Worm (Caenorhabditis elegans) whole organism, L1 larva: ENCODE data around the gene unc-129.

ENCODE experiments used
- nhr-90 ChIP-seq: sonication (generic microtip); optimal IDR thresholded peaks from 2 replicates; lab custom pipeline; 2016; ENCODE audit warnings: mild to moderate bottlenecking, missing genetic modification characterization, missing compliant biosample characterization; ENCODE audit not compliant: poor library complexity
- pag-3 ChIP-seq: sonication (generic microtip); optimal IDR thresholded peaks from 2 replicates; lab custom pipeline; 2017; ENCODE audit warnings: missing genetic modification characterization, mild to moderate bottlenecking, missing compliant biosample characterization, antibody characterized with exemption, borderline replicate concordance; ENCODE audit not compliant: insufficient read depth

DNA sequence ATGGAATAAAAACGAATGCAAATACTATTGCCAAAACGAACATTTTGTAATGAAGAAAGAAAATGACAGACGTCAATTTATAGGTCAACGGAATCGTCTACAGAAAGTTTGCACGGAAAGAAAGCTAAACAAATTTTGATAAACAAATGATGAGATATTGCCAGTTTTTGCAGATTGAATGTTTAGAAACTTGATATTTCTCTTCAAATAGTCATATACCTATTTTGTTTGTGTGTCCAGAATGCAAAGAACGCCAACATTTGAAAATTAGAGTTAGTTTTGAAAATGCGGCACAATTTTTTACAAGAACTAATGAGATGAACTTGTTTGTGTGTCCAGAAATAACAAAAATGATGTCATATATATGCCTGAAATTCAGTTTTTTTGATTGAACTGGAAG lies 40.0 kb upstream of the unc-129 start, which contains the start of gene Y73F4A.1:
- TF ChIP-seq pag-3 (tag; lab: Kevin White, UChicago) = no peak
- no peak for TF ChIP-seq nhr-90 (tag; lab: Kevin White, UChicago)
